Worm (Caenorhabditis elegans) whole organism, young adult: ENCODE results near the gene F08H9.2.

Experiments
- C17E4.6 ChIP-seq: fragments of 200-800 bp; sonication (Bioruptor generic); IDR thresholded peaks from 2 replicates; pipeline ENCODE4 v1.3.6; 2022; ENCODE audit warnings: missing genetic modification reagents, missing genetic modification characterization, missing compliant biosample characterization
- F10E7.11 ChIP-seq: sonication (generic microtip); optimal IDR thresholded peaks from 2 replicates; lab custom pipeline; 2017; ENCODE audit warnings: mild to moderate bottlenecking, missing genetic modification characterization, moderate library complexity, missing compliant biosample characterization
- F23B12.7 ChIP-seq: sonication (generic microtip); optimal IDR thresholded peaks from 2 replicates; lab custom pipeline; 2017; ENCODE audit warnings: missing genetic modification characterization, mild to moderate bottlenecking, missing compliant biosample characterization, antibody characterized with exemption, moderate library complexity; ENCODE audit not compliant: insufficient read depth
- F37B4.10 ChIP-seq: fragments of 200-800 bp; sonication (Bioruptor generic); IDR thresholded peaks from 2 replicates; pipeline ENCODE4 v1.3.6; 2022; ENCODE audit warnings: missing genetic modification characterization, missing compliant biosample characterization
- K12H6.12 ChIP-seq: fragments of 200-800 bp; sonication (Bioruptor generic); optimal IDR thresholded peaks from 2 replicates; lab custom pipeline; 2018; ENCODE audit warnings: mild to moderate bottlenecking, missing genetic modification characterization, missing compliant biosample characterization
- Y56A3A.18 ChIP-seq: fragments of 200-800 bp; sonication (Bioruptor generic); IDR thresholded peaks from 2 replicates; pipeline ENCODE4 v1.3.6; 2022; ENCODE audit warnings: missing genetic modification reagents, missing genetic modification characterization, missing compliant biosample characterization
- Y67H2A.10 ChIP-seq: fragments of 200-800 bp; sonication (Bioruptor generic); conservative IDR thresholded peaks from 2 replicates; pipeline ENCODE4 v1.3.6; 2022; ENCODE audit warnings: missing genetic modification reagents, missing genetic modification characterization, missing compliant biosample characterization
- Y95B8A.8 ChIP-seq: fragments of 200-800 bp; sonication (Bioruptor generic); IDR thresholded peaks from 2 replicates; pipeline ENCODE4 v1.3.6; 2022; ENCODE audit warnings: missing genetic modification reagents, missing genetic modification characterization, missing compliant biosample characterization
- aptf-3 ChIP-seq: fragments of 200-800 bp; sonication (Bioruptor generic); IDR thresholded peaks from 2 replicates; pipeline ENCODE4 v1.3.6; 2022; ENCODE audit warnings: missing genetic modification characterization, missing compliant biosample characterization
- attf-6 ChIP-seq: fragments of 200-800 bp; sonication (Bioruptor generic); IDR thresholded peaks from 2 replicates; pipeline ENCODE4 v1.3.6; 2022; ENCODE audit warnings: missing genetic modification reagents, missing genetic modification characterization, missing compliant biosample characterization
- bed-2 ChIP-seq: fragments of 200-800 bp; sonication (Bioruptor generic); IDR thresholded peaks from 2 replicates; pipeline ENCODE4 v1.3.6; 2022; ENCODE audit warnings: missing genetic modification reagents, missing genetic modification characterization, missing compliant biosample characterization
- ccch-3 ChIP-seq: fragments of 200-800 bp; sonication (Bioruptor generic); optimal IDR thresholded peaks from 2 replicates; lab custom pipeline; 2018; ENCODE audit warnings: mild to moderate bottlenecking, missing genetic modification characterization, missing compliant biosample characterization
- cebp-1 ChIP-seq, 2 experiments: fragments of 200-800 bp in 1 of 2; sonication (Bioruptor generic) in 1 of 2; sonication (generic microtip) in 1 of 2; IDR thresholded peaks in 1 of 2; optimal IDR thresholded peaks in 1 of 2; 2 replicates each; pipeline versions ENCODE4 v1.3.6 to Lab custom; 2017 to 2022; ENCODE audit warnings: missing compliant biosample characterization in 2 of 2, missing genetic modification characterization in 2 of 2, mild to moderate bottlenecking in 1 of 2, missing genetic modification reagents in 1 of 2, moderate library complexity in 1 of 2
- cebp-2 ChIP-seq: fragments of 200-800 bp; sonication (Bioruptor generic); IDR thresholded peaks from 2 replicates; pipeline ENCODE4 v1.3.6; 2022; ENCODE audit warnings: missing genetic modification characterization, missing compliant biosample characterization
- ceh-79 ChIP-seq: sonication (generic microtip); optimal IDR thresholded peaks from 2 replicates; lab custom pipeline; 2017; ENCODE audit warnings: mild to moderate bottlenecking, missing genetic modification characterization, missing compliant biosample characterization
- dpl-1 ChIP-seq: fragments of 150-350 bp; optimal IDR thresholded peaks from 2 replicates; lab custom pipeline; 2014; ENCODE audit warnings: missing biosample characterization, missing genetic modification reagents, missing genetic modification characterization
- egrh-3 ChIP-seq: fragments of 200-800 bp; sonication (Bioruptor generic); IDR thresholded peaks from 2 replicates; pipeline ENCODE4 v1.3.6; 2022; ENCODE audit warnings: missing genetic modification reagents, missing genetic modification characterization, missing compliant biosample characterization
- fkh-3 ChIP-seq: sonication (generic microtip); optimal IDR thresholded peaks from 2 replicates; lab custom pipeline; 2016; ENCODE audit warnings: mild to moderate bottlenecking, missing genetic modification characterization, missing compliant biosample characterization
- hmg-1.2 ChIP-seq: fragments of 200-800 bp; sonication (Bioruptor generic); IDR thresholded peaks from 2 replicates; pipeline ENCODE4 v1.3.6; 2022; ENCODE audit warnings: missing genetic modification reagents, missing genetic modification characterization, missing compliant biosample characterization
- hmg-20 ChIP-seq: fragments of 200-800 bp; sonication (Bioruptor generic); IDR thresholded peaks from 2 replicates; pipeline ENCODE4 v1.3.6; 2022; ENCODE audit warnings: missing genetic modification reagents, missing genetic modification characterization, missing compliant biosample characterization
- let-526 ChIP-seq: fragments of 200-800 bp; sonication (Bioruptor generic); IDR thresholded peaks from 2 replicates; pipeline ENCODE4 v1.3.6; 2022; ENCODE audit warnings: missing genetic modification reagents, missing genetic modification characterization, missing compliant biosample characterization
- madf-10 ChIP-seq: sonication (generic microtip); optimal IDR thresholded peaks from 2 replicates; lab custom pipeline; 2016; ENCODE audit warnings: mild to moderate bottlenecking, missing genetic modification characterization, missing compliant biosample characterization
- madf-8 ChIP-seq: fragments of 200-800 bp; sonication (Bioruptor generic); conservative IDR thresholded peaks from 2 replicates; pipeline ENCODE4 v1.3.6; 2022; ENCODE audit warnings: missing genetic modification reagents, missing genetic modification characterization, missing compliant biosample characterization
- mel-28 ChIP-seq: sonication (generic microtip); optimal IDR thresholded peaks from 2 replicates; lab custom pipeline; 2016; ENCODE audit warnings: borderline replicate concordance, mild to moderate bottlenecking, missing genetic modification characterization, missing compliant biosample characterization
- nfya-2 ChIP-seq: fragments of 200-800 bp; sonication (Bioruptor generic); IDR thresholded peaks from 2 replicates; pipeline ENCODE4 v1.3.6; 2022; ENCODE audit warnings: missing genetic modification reagents, missing genetic modification characterization, missing compliant biosample characterization
- nhr-120 ChIP-seq: fragments of 200-800 bp; sonication (Bioruptor generic); IDR thresholded peaks from 2 replicates; pipeline ENCODE4 v1.3.6; 2022; ENCODE audit warnings: missing genetic modification characterization, missing compliant biosample characterization
- nhr-179 ChIP-seq: sonication (generic microtip); optimal IDR thresholded peaks from 2 replicates; lab custom pipeline; 2016; ENCODE audit warnings: mild to moderate bottlenecking, missing genetic modification characterization, missing compliant biosample characterization
- nhr-80 ChIP-seq: sonication (generic microtip); optimal IDR thresholded peaks from 2 replicates; lab custom pipeline; 2016; ENCODE audit warnings: missing genetic modification characterization, missing compliant biosample characterization
- pbrm-1 ChIP-seq: fragments of 200-800 bp; sonication (Bioruptor generic); IDR thresholded peaks from 2 replicates; pipeline ENCODE4 v1.3.6; 2022; ENCODE audit warnings: missing genetic modification reagents, missing genetic modification characterization, missing compliant biosample characterization
- sea-2 ChIP-seq: fragments of 200-800 bp; sonication (Bioruptor generic); IDR thresholded peaks from 2 replicates; pipeline ENCODE4 v1.3.6; 2022; ENCODE audit warnings: missing genetic modification characterization, missing compliant biosample characterization
- tbx-9 ChIP-seq: sonication (generic microtip); optimal IDR thresholded peaks from 2 replicates; lab custom pipeline; 2016; ENCODE audit warnings: borderline replicate concordance, missing genetic modification characterization, inconsistent platforms, missing compliant biosample characterization
- zfh-2 ChIP-seq: fragments of 200-800 bp; sonication (Bioruptor generic); conservative IDR thresholded peaks from 2 replicates; pipeline ENCODE4 v1.3.6; 2022; ENCODE audit warnings: missing genetic modification reagents, missing genetic modification characterization, missing compliant biosample characterization
- ztf-3 ChIP-seq: fragments of 200-800 bp; sonication (Bioruptor generic); optimal IDR thresholded peaks from 2 replicates; lab custom pipeline; 2018; ENCODE audit warnings: mild to moderate bottlenecking, missing genetic modification characterization, missing compliant biosample characterization
- ztf-6 ChIP-seq: fragments of 200-800 bp; sonication (Bioruptor generic); IDR thresholded peaks from 2 replicates; pipeline ENCODE4 v1.3.6; 2022; ENCODE audit warnings: missing genetic modification reagents, missing genetic modification characterization, missing compliant biosample characterization

The F08H9.2 gene

DNA sequence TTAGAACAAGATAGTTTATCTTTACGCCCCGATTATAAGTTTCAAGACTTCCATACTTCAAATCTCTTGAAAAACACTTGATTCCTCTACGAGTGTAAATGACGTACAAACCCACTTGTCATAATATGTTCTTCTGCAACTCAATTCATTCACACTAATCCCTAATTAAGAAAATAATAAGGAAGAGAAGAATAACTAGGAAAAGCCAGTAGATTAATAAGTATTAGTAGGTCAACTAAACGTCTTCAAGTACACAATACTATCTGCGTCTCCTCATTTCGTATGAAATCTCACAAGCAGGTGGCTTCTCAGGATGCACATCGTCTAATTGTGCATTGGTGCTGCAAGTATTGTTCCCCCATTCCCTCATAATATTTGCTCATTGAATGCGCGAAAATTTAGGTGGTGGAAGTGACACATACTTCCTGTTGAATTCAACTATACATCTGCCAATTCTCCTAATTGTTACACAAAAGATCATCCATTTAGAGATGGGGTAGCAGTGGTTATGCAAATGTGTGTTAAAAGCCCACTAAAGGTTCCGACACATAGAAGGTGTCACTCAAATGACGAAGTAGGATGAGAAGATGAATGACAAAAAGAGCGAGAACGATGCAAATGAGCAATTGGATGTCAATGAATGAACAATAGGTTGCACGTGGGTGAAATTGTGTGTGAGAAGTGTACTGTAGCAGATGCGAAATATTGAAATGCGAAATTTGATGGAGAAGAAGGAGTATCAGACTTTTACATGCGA, 33.2 kb upstream of the F08H9.2 start (continued):
- no peak for TF ChIP-seq sea-2

DNA sequence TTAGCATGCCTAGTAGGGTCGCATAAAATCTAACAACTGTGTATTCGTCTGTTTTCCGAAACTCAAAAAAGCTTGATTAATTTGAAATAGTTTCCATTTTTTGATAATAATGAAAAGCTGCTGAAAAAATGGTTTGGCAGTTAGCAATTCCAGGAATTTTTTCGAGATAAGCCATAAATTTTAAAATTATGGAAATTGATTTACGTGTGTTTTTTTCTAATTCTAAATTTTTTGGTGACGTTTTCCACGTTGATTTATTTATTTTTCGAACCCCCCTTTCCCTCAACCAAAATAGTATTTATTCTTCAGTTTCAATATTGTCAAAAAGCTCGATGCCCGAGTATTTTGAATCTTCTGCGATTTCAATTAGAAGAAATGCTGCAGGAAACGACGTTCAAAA, 31.6 kb upstream of the F08H9.2 start, which contains the start of gene F23B12.1:
Gene F23B12.1 (plus strand): TSS at position 301 of the 400 bp plus-strand sequence.
- no peak for TF ChIP-seq nhr-80 (tag; lab: Kevin White, UChicago)
- TF ChIP-seq F23B12.7 (tag; lab: Kevin White, UChicago) = no peak
- TF ChIP-seq pbrm-1 (GFP tag; lab: Robert Waterston, UW) = no peak
- TF ChIP-seq Y56A3A.18 (GFP tag; lab: Robert Waterston, UW) = no peak
- no peak for TF ChIP-seq madf-8 (GFP tag; lab: Robert Waterston, UW)
- no peak for TF ChIP-seq cebp-2
- no peak for TF ChIP-seq nfya-2
- no peak for TF ChIP-seq ztf-6 (GFP tag; lab: Robert Waterston, UW)
- no peak for TF ChIP-seq fkh-3 (tag; lab: Kevin White, UChicago)
- TF ChIP-seq nhr-179 (tag; lab: Kevin White, UChicago) = no peak
- TF ChIP-seq hmg-20 (GFP tag; lab: Robert Waterston, UW) = no peak
- TF ChIP-seq ceh-79 (tag; lab: Kevin White, UChicago) = no peak
- no peak for TF ChIP-seq let-526
- no peak for TF ChIP-seq mel-28

DNA sequence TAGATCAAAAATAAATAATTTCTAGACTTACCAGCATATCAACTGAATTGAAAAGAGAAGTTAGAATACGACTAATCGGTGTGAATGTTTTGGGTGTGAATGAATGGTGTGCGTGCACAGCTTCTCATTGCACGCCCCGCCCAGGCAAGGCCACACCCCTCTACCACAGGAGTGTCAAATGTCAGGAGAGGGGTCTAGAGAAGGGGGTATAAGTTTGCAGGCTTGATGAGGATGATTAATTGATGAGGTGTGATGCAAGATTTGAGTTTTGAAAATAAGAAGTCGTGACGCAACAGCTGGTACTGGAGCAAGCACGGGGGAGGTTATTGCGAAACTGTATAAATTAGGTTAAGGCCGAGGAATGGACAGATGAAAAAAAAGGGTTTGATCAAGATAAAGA, 28.2 kb upstream of the F08H9.2 start, which contains the start of gene egl-1:
Gene egl-1 (minus strand): TSS at position 101 of the 400 bp plus-strand sequence.
- 0 out of 2 replicates have a peak, but pooled peaks have one; percentile 35 for TF ChIP-seq aptf-3 (GFP tag; lab: Robert Waterston, UW)
- TF ChIP-seq madf-10 (tag; lab: Kevin White, UChicago) = no peak

DNA sequence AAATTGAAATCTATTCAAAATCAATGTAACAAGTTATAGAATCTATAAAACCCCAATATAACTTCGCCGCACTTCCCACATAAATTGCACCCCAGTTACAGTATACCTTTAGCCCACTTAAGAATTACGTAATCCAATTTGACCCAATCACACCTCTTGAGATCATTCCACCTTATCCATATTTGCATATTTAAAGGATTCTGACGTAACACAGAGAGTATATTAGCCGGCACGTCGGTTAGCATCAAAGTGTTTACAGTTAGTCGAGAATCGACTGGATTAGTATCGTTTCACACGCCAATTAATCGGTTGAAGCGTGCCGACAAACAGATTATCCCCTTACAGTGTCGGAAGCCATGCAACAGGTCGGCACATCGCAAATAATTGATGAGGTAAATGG, 26.9 kb upstream of the F08H9.2 start:
- TF ChIP-seq C17E4.6 (no peak), pbrm-1 (GFP tag; lab: Robert Waterston, UW) (no peak), K12H6.12 (tag; lab: Kevin White, UChicago) (no peak), cebp-1 (GFP tag; IDR thresholded peaks at IDR 0.05; lab: Robert Waterston, UW) (no peak), cebp-1 (tag; optimal IDR thresholded peaks at IDR 0.05; lab: Kevin White, UChicago) (no peak), dpl-1 (no peak), egrh-3 (GFP tag; lab: Robert Waterston, UW) (no peak), ccch-3 (GFP tag; lab: Kevin White, UChicago) (no peak), Y95B8A.8 (GFP tag; lab: Robert Waterston, UW) (no peak), F37B4.10 (GFP tag; lab: Robert Waterston, UW) (no peak), F10E7.11 (tag; lab: Kevin White, UChicago) (no peak), attf-6 (no peak), sea-2 (no peak), Y67H2A.10 (GFP tag; lab: Robert Waterston, UW) (no peak)
- TF ChIP-seq, all 124 proteins: peak for 0

DNA sequence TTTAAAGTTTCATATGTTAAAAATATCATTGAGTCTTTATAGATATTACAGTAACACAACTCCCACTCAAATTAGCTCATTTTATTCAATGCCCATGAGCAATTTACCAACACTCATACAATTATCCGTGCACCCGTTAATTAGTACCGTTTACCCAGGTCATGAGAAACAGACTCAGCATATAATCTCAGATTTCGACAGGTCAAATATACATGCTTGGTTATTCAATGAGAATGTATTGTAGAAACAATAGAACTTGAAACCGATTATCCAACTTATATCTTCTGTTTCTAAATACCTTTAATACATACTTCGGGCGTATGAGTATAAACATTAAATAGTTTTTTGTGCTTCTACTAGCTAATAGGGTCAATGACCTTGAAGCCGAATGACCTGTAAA, 24.3 kb upstream of the F08H9.2 start:
- TF ChIP-seq tbx-9 (tag; lab: Kevin White, UChicago) = no peak
- no peak for TF ChIP-seq hmg-1.2
- TF ChIP-seq bed-2 (GFP tag; lab: Robert Waterston, UW) = no peak
- TF ChIP-seq zfh-2 (GFP tag; lab: Robert Waterston, UW) = no peak
- no peak for TF ChIP-seq ztf-3
- TF ChIP-seq aptf-3 (GFP tag; lab: Robert Waterston, UW) = no peak
- TF ChIP-seq nhr-120 = no peak
